Worm (Caenorhabditis elegans) whole organism, late embryonic: ENCODE results near the gene str-111.

ENCODE experiments used
- C38D4.7 ChIP-seq: fragments of 200-800 bp; sonication (Bioruptor generic); optimal IDR thresholded peaks from 2 replicates; lab custom pipeline; 2018; ENCODE audit warnings: mild to moderate bottlenecking, missing genetic modification characterization, moderate library complexity, missing compliant biosample characterization
- F13H6.1 ChIP-seq: sonication (generic microtip); optimal IDR thresholded peaks from 2 replicates; lab custom pipeline; 2016; ENCODE audit warnings: missing genetic modification characterization, missing compliant biosample characterization
- K09A11.1 ChIP-seq: sonication (generic microtip); optimal IDR thresholded peaks from 2 replicates; lab custom pipeline; 2017; ENCODE audit warnings: antibody characterized with exemption, mild to moderate bottlenecking, missing genetic modification characterization, missing compliant biosample characterization; ENCODE audit not compliant: insufficient read depth
- T23F11.4 ChIP-seq: fragments of 200-800 bp; sonication (Bioruptor generic); optimal IDR thresholded peaks from 2 replicates; lab custom pipeline; 2018; ENCODE audit warnings: mild to moderate bottlenecking, missing genetic modification characterization, missing compliant biosample characterization
- Y22D7AL.16 ChIP-seq: sonication (generic microtip); optimal IDR thresholded peaks from 2 replicates; lab custom pipeline; 2016; ENCODE audit warnings: missing genetic modification characterization, missing compliant biosample characterization
- ceh-14 ChIP-seq: sonication (generic microtip); optimal IDR thresholded peaks from 2 replicates; lab custom pipeline; 2016; ENCODE audit warnings: missing genotype, missing genetic modification characterization, missing compliant biosample characterization
- ceh-18 ChIP-seq: sonication (generic microtip); optimal IDR thresholded peaks from 2 replicates; lab custom pipeline; 2016; ENCODE audit warnings: missing genetic modification characterization, missing compliant biosample characterization
- ceh-2 ChIP-seq: sonication (generic microtip); optimal IDR thresholded peaks from 2 replicates; lab custom pipeline; 2016; ENCODE audit warnings: missing genotype, missing genetic modification characterization, missing compliant biosample characterization
- ceh-24 ChIP-seq: sonication (generic microtip); optimal IDR thresholded peaks from 2 replicates; lab custom pipeline; 2016; ENCODE audit warnings: mild to moderate bottlenecking, missing genetic modification characterization, missing compliant biosample characterization
- ceh-30 ChIP-seq: fragments of 150-350 bp; optimal IDR thresholded peaks from 2 replicates; lab custom pipeline; 2014; ENCODE audit warnings: missing biosample characterization, missing genetic modification characterization
- ceh-31 ChIP-seq: sonication (generic microtip); optimal IDR thresholded peaks from 2 replicates; lab custom pipeline; 2016; ENCODE audit warnings: missing genetic modification characterization, missing compliant biosample characterization
- ceh-48 ChIP-seq: sonication (generic microtip); optimal IDR thresholded peaks from 2 replicates; lab custom pipeline; 2016; ENCODE audit warnings: missing genetic modification characterization, inconsistent platforms, missing compliant biosample characterization
- ceh-6 ChIP-seq: fragments of 200-800 bp; sonication (Bioruptor generic); optimal IDR thresholded peaks from 2 replicates; lab custom pipeline; 2018; ENCODE audit warnings: mild to moderate bottlenecking, missing genetic modification characterization, missing compliant biosample characterization
- ceh-9 ChIP-seq: sonication (generic microtip); optimal IDR thresholded peaks from 2 replicates; lab custom pipeline; 2016; ENCODE audit warnings: mild to moderate bottlenecking, missing genetic modification characterization, inconsistent platforms, missing compliant biosample characterization
- che-1 ChIP-seq: sonication (generic microtip); optimal IDR thresholded peaks from 2 replicates; lab custom pipeline; 2016; ENCODE audit warnings: mild to moderate bottlenecking, missing genetic modification characterization, missing compliant biosample characterization
- dmd-4 ChIP-seq: sonication (generic microtip); optimal IDR thresholded peaks from 2 replicates; lab custom pipeline; 2016; ENCODE audit warnings: borderline replicate concordance, missing genetic modification characterization, missing compliant biosample characterization
- elt-4 ChIP-seq: sonication (generic microtip); optimal IDR thresholded peaks from 2 replicates; lab custom pipeline; 2016; ENCODE audit warnings: missing genetic modification characterization, missing compliant biosample characterization
- ets-4 ChIP-seq: sonication (generic microtip); optimal IDR thresholded peaks from 2 replicates; lab custom pipeline; 2016; ENCODE audit warnings: missing genetic modification characterization, missing compliant biosample characterization
- eyg-1 ChIP-seq: sonication (generic microtip); optimal IDR thresholded peaks from 2 replicates; lab custom pipeline; 2016; ENCODE audit warnings: missing genotype, missing genetic modification characterization, missing compliant biosample characterization
- fax-1 ChIP-seq: sonication (generic microtip); optimal IDR thresholded peaks from 2 replicates; lab custom pipeline; 2016; ENCODE audit warnings: missing genotype, missing genetic modification characterization, missing compliant biosample characterization
- fkh-10 ChIP-seq: fragments of 150-350 bp; optimal IDR thresholded peaks from 2 replicates; lab custom pipeline; 2014; ENCODE audit warnings: missing biosample characterization, missing genetic modification reagents, missing genetic modification characterization
- fkh-6 ChIP-seq: sonication (generic microtip); optimal IDR thresholded peaks from 2 replicates; lab custom pipeline; 2016; ENCODE audit warnings: missing genetic modification characterization, missing compliant biosample characterization
- gmeb-2 ChIP-seq: sonication (generic microtip); optimal IDR thresholded peaks from 2 replicates; lab custom pipeline; 2016; ENCODE audit warnings: missing genetic modification characterization, inconsistent platforms, missing compliant biosample characterization
- hlh-13 ChIP-seq: fragments of 200-800 bp; sonication (Bioruptor generic); optimal IDR thresholded peaks from 2 replicates; lab custom pipeline; 2018; ENCODE audit warnings: mild to moderate bottlenecking, missing genetic modification characterization, missing compliant biosample characterization
- hlh-30 ChIP-seq: sonication (generic microtip); optimal IDR thresholded peaks from 2 replicates; lab custom pipeline; 2017; ENCODE audit warnings: antibody characterized with exemption, missing genetic modification characterization, missing compliant biosample characterization; ENCODE audit not compliant: insufficient read depth
- hlh-6 ChIP-seq: sonication (generic microtip); optimal IDR thresholded peaks from 2 replicates; lab custom pipeline; 2016; ENCODE audit warnings: missing genotype, missing genetic modification characterization, missing compliant biosample characterization
- lin-11 ChIP-seq: fragments of 200-800 bp; sonication (Bioruptor generic); optimal IDR thresholded peaks from 2 replicates; lab custom pipeline; 2018; ENCODE audit warnings: mild to moderate bottlenecking, missing genetic modification characterization, missing compliant biosample characterization
- nfya-1 ChIP-seq: sonication (generic microtip); optimal IDR thresholded peaks from 2 replicates; lab custom pipeline; 2017; ENCODE audit warnings: missing genetic modification characterization, mild to moderate bottlenecking, missing compliant biosample characterization, antibody characterized with exemption, moderate library complexity
- npax-4 ChIP-seq: sonication (generic microtip); optimal IDR thresholded peaks from 2 replicates; lab custom pipeline; 2016; ENCODE audit warnings: missing genetic modification characterization, missing compliant biosample characterization
- pag-3 ChIP-seq: sonication (generic microtip); optimal IDR thresholded peaks from 2 replicates; lab custom pipeline; 2016; ENCODE audit warnings: missing compliant biosample characterization, missing genetic modification characterization, borderline replicate concordance
- pha-4 ChIP-seq: fragments of 150-350 bp; optimal IDR thresholded peaks from 2 replicates; lab custom pipeline; 2018; ENCODE audit warnings: missing biosample characterization, missing genetic modification reagents, missing genetic modification characterization
- pqm-1 ChIP-seq: sonication (generic microtip); optimal IDR thresholded peaks from 2 replicates; lab custom pipeline; 2016; ENCODE audit warnings: missing genetic modification characterization, missing compliant biosample characterization
- pros-1 ChIP-seq: fragments of 150-350 bp; optimal IDR thresholded peaks from 2 replicates; lab custom pipeline; 2014; ENCODE audit warnings: missing biosample characterization, missing genetic modification reagents, missing genetic modification characterization
- ref-2 ChIP-seq: sonication (generic microtip); optimal IDR thresholded peaks from 2 replicates; lab custom pipeline; 2016; ENCODE audit warnings: missing genetic modification characterization, missing compliant biosample characterization
- rnt-1 ChIP-seq: sonication (generic microtip); optimal IDR thresholded peaks from 2 replicates; lab custom pipeline; 2016; ENCODE audit warnings: missing genetic modification characterization, missing compliant biosample characterization
- sdc-2 ChIP-seq: sonication (generic microtip); optimal IDR thresholded peaks from 2 replicates; lab custom pipeline; 2016; ENCODE audit warnings: missing genotype, missing genetic modification characterization, missing compliant biosample characterization
- sox-4 ChIP-seq: sonication (generic microtip); optimal IDR thresholded peaks from 2 replicates; lab custom pipeline; 2017; ENCODE audit warnings: mild to moderate bottlenecking, missing genetic modification characterization, inconsistent platforms, missing compliant biosample characterization
- syd-9 ChIP-seq: sonication (generic microtip); optimal IDR thresholded peaks from 2 replicates; lab custom pipeline; 2016; ENCODE audit warnings: mild to moderate bottlenecking, missing genetic modification characterization, moderate library complexity, missing compliant biosample characterization
- tbx-2 ChIP-seq: sonication (generic microtip); optimal IDR thresholded peaks from 2 replicates; lab custom pipeline; 2016; ENCODE audit warnings: missing genetic modification characterization, missing compliant biosample characterization
- tbx-7 ChIP-seq: sonication (generic microtip); optimal IDR thresholded peaks from 2 replicates; lab custom pipeline; 2016; ENCODE audit warnings: missing genotype, missing genetic modification characterization, missing compliant biosample characterization
- unc-3 ChIP-seq, 2 experiments: fragments of 200-800 bp in 1 of 2; sonication (Bioruptor generic) in 1 of 2; sonication (generic microtip) in 1 of 2; conservative IDR thresholded peaks in 1 of 2; optimal IDR thresholded peaks in 1 of 2; 2 replicates each; pipeline versions ENCODE4 v1.3.6 to Lab custom; 2016 to 2022; ENCODE audit warnings: missing compliant biosample characterization in 2 of 2, missing genetic modification characterization in 2 of 2, missing genetic modification reagents in 1 of 2
- unc-42 ChIP-seq: sonication (generic microtip); optimal IDR thresholded peaks from 2 replicates; lab custom pipeline; 2016; ENCODE audit warnings: missing genotype, missing genetic modification characterization, missing compliant biosample characterization
- unc-86 ChIP-seq: sonication (generic microtip); optimal IDR thresholded peaks from 2 replicates; lab custom pipeline; 2016; ENCODE audit warnings: missing genetic modification characterization, missing compliant biosample characterization

Gene str-111

ce11 chrV:16190485-16190884 lies 21.6 kb upstream of the str-111 start, which contains the start of gene srh-281:
Gene srh-281, plus strand, starts transcription at chrV:16190785.
- TF ChIP-seq ceh-48 (tag; lab: Kevin White, UChicago): no peak
- no peak for TF ChIP-seq pros-1 (tag; lab: Kevin White, UChicago)
- no peak for TF ChIP-seq ceh-24 (tag; lab: Kevin White, UChicago)
- TF ChIP-seq ceh-6 (GFP tag; lab: Kevin White, UChicago): no peak
- no peak for TF ChIP-seq hlh-13
- TF ChIP-seq gmeb-2: no peak
- no peak for TF ChIP-seq npax-4
- no peak for TF ChIP-seq che-1 (tag; lab: Kevin White, UChicago)
- TF ChIP-seq fkh-10 (GFP tag; lab: Kevin White, UChicago): no peak
- no peak for TF ChIP-seq ceh-30 (tag; lab: Kevin White, UChicago)
- no peak for TF ChIP-seq ceh-31 (tag; lab: Kevin White, UChicago)
- no peak for TF ChIP-seq unc-86 (tag; lab: Kevin White, UChicago)
- no peak for TF ChIP-seq ceh-14 (tag; lab: Kevin White, UChicago)
- no peak for TF ChIP-seq F13H6.1
- TF ChIP-seq unc-3 (GFP tag; conservative IDR thresholded peaks at IDR 0.05; lab: Robert Waterston, UW): no peak
- TF ChIP-seq unc-3 (tag; optimal IDR thresholded peaks at IDR 0.05; lab: Kevin White, UChicago): no peak

ce11 chrV:16183357-16183756 lies 14.4 kb upstream of the str-111 start, which contains the start of gene srz-14:
Gene srz-14, plus strand, starts transcription at chrV:16183657.
- TF ChIP-seq tbx-7 (tag; lab: Kevin White, UChicago) (no peak), ceh-18 (tag; lab: Kevin White, UChicago) (no peak)
- TF ChIP-seq, all 69 proteins: peak for 0

ce11 chrV:16182918-16183317 lies 14.0 kb upstream of the str-111 start, which contains the start of gene srh-277:
Gene srh-277, plus strand, starts transcription at chrV:16183218.
- TF ChIP-seq pha-4 (tag; lab: Kevin White, UChicago) (no peak), hlh-30 (tag; lab: Kevin White, UChicago) (no peak), unc-86 (tag; lab: Kevin White, UChicago) (no peak), ceh-9 (tag; lab: Kevin White, UChicago) (no peak), che-1 (tag; lab: Kevin White, UChicago) (no peak), fax-1 (tag; lab: Kevin White, UChicago) (no peak), ceh-30 (tag; lab: Kevin White, UChicago) (no peak), syd-9 (tag; lab: Kevin White, UChicago) (no peak), dmd-4 (no peak), ref-2 (tag; lab: Kevin White, UChicago) (no peak), pros-1 (tag; lab: Kevin White, UChicago) (no peak), ceh-31 (tag; lab: Kevin White, UChicago) (no peak), tbx-7 (tag; lab: Kevin White, UChicago) (no peak), K09A11.1 (no peak), rnt-1 (tag; lab: Kevin White, UChicago) (no peak), sox-4 (tag; lab: Kevin White, UChicago) (no peak), T23F11.4 (no peak), fkh-6 (tag; lab: Kevin White, UChicago) (no peak), ceh-18 (tag; lab: Kevin White, UChicago) (no peak)

ce11 chrV:16182110-16182509 lies 13.2 kb upstream of the str-111 start, which contains the start of gene srz-13:
Gene srz-13, plus strand, starts transcription at chrV:16182410.
- no peak for TF ChIP-seq ets-4 (tag; lab: Kevin White, UChicago)

ce11 chrV:16180350-16180749 lies 11.4 kb upstream of the str-111 start, which contains the start of gene str-106:
Gene str-106, plus strand, starts transcription at chrV:16180650.
- no peak for TF ChIP-seq tbx-2 (tag; lab: Kevin White, UChicago)
- TF ChIP-seq elt-4 (tag; lab: Kevin White, UChicago): no peak
- no peak for TF ChIP-seq Y22D7AL.16 (tag; lab: Kevin White, UChicago)
- no peak for TF ChIP-seq ceh-14 (tag; lab: Kevin White, UChicago)
- TF ChIP-seq hlh-6 (tag; lab: Kevin White, UChicago): no peak
- TF ChIP-seq ceh-30 (tag; lab: Kevin White, UChicago): no peak
- TF ChIP-seq sdc-2 (tag; lab: Kevin White, UChicago): no peak
- TF ChIP-seq T23F11.4: no peak
- TF ChIP-seq unc-3 (GFP tag; conservative IDR thresholded peaks at IDR 0.05; lab: Robert Waterston, UW): no peak
- TF ChIP-seq unc-3 (tag; optimal IDR thresholded peaks at IDR 0.05; lab: Kevin White, UChicago): no peak
- TF ChIP-seq pqm-1: no peak
- TF ChIP-seq pag-3 (tag; lab: Kevin White, UChicago): no peak
- TF ChIP-seq unc-42 (tag; lab: Kevin White, UChicago): no peak
- no peak for TF ChIP-seq lin-11
- no peak for TF ChIP-seq C38D4.7 (GFP tag; lab: Kevin White, UChicago)
- no peak for TF ChIP-seq ceh-2 (tag; lab: Kevin White, UChicago)
- TF ChIP-seq tbx-7 (tag; lab: Kevin White, UChicago): no peak
- TF ChIP-seq ceh-18 (tag; lab: Kevin White, UChicago): no peak
- TF ChIP-seq nfya-1 (tag; lab: Kevin White, UChicago): no peak
- no peak for TF ChIP-seq eyg-1 (tag; lab: Kevin White, UChicago)
- TF ChIP-seq, all 69 proteins: peak for 0
